Fruit fly (Drosophila melanogaster) whole organism, embryonic: Measurements from ENCODE around the gene fd96Cb.
A peak's percentile ranks its signal among the peaks of the same experiment; 100 is the strongest.

Experiments used
- BEAF-32 ChIP-seq: fragments of 200-800 bp; sonication (Bioruptor generic); optimal IDR thresholded peaks from 3 replicates; lab custom pipeline; 2017; ENCODE audit warnings: missing biosample characterization, missing genetic modification characterization, mild to moderate bottlenecking, moderate library complexity, missing genetic modification reagents
- CG12391 ChIP-seq: fragments of 200-800 bp; sonication (Bioruptor generic); optimal IDR thresholded peaks from 3 replicates; lab custom pipeline; 2018; ENCODE audit warnings: missing biosample characterization, mild to moderate bottlenecking, missing genetic modification characterization, moderate library complexity
- CG13775 ChIP-seq: fragments of 200-800 bp; sonication (Bioruptor generic); optimal IDR thresholded peaks from 3 replicates; lab custom pipeline; 2017; ENCODE audit warnings: missing biosample characterization, mild to moderate bottlenecking, missing genetic modification characterization
- CG14710 ChIP-seq: fragments of 200-800 bp; sonication (Bioruptor generic); optimal IDR thresholded peaks from 3 replicates; lab custom pipeline; 2019; ENCODE audit warnings: missing biosample characterization, mild to moderate bottlenecking, missing genetic modification characterization, moderate library complexity
- CG15073 ChIP-seq: fragments of 200-800 bp; sonication (Bioruptor generic); optimal IDR thresholded peaks from 2 replicates; lab custom pipeline; 2016; ENCODE audit warnings: missing biosample characterization, missing genetic modification characterization
- CG15601 ChIP-seq: fragments of 200-800 bp; sonication (Bioruptor generic); optimal IDR thresholded peaks from 3 replicates; lab custom pipeline; 2019; ENCODE audit warnings: missing biosample characterization, mild to moderate bottlenecking, missing genetic modification characterization, moderate library complexity
- CG17568 ChIP-seq: fragments of 200-800 bp; sonication (Bioruptor generic); optimal IDR thresholded peaks from 2 replicates; lab custom pipeline; 2018; ENCODE audit warnings: missing biosample characterization, mild to moderate bottlenecking, missing genetic modification characterization, moderate library complexity
- CG18599 ChIP-seq: fragments of 200-800 bp; sonication (Bioruptor generic); optimal IDR thresholded peaks from 3 replicates; lab custom pipeline; 2017; ENCODE audit warnings: missing biosample characterization, missing genetic modification characterization, mild to moderate bottlenecking, moderate library complexity, missing genetic modification reagents
- CG30020 ChIP-seq: fragments of 200-800 bp; optimal IDR thresholded peaks from 2 replicates; lab custom pipeline; 2019; ENCODE audit warnings: missing biosample characterization, mild to moderate bottlenecking, missing genetic modification characterization, moderate library complexity
- CG4360 ChIP-seq: fragments of 200-800 bp; sonication (Bioruptor generic); IDR thresholded peaks from 2 replicates; pipeline ENCODE4 v1.3.6; 2022; ENCODE audit warnings: missing biosample characterization, missing genetic modification characterization
- CG6813 ChIP-seq: fragments of 200-800 bp; sonication (Bioruptor generic); optimal IDR thresholded peaks from 2 replicates; lab custom pipeline; 2017; ENCODE audit warnings: missing biosample characterization, missing genetic modification characterization, mild to moderate bottlenecking, moderate library complexity, missing genetic modification reagents
- CG6854 ChIP-seq: fragments of 200-800 bp; sonication (Bioruptor generic); optimal IDR thresholded peaks from 3 replicates; lab custom pipeline; 2017; ENCODE audit warnings: missing biosample characterization, mild to moderate bottlenecking, missing genetic modification characterization
- CG7556 ChIP-seq: fragments of 200-800 bp; sonication (Bioruptor generic); optimal IDR thresholded peaks from 2 replicates; lab custom pipeline; 2017; ENCODE audit warnings: missing biosample characterization, mild to moderate bottlenecking, missing genetic modification characterization
- CG8281 ChIP-seq: fragments of 200-800 bp; sonication (Bioruptor generic); optimal IDR thresholded peaks from 2 replicates; lab custom pipeline; 2018; ENCODE audit warnings: missing biosample characterization, mild to moderate bottlenecking, missing genetic modification characterization, moderate library complexity
- CG8290 ChIP-seq, 3 experiments: fragments of 200-800 bp; sonication (Bioruptor generic); optimal IDR thresholded peaks; 2 replicates each; lab custom pipeline; 2016 to 2019; ENCODE audit warnings: missing biosample characterization in 3 of 3, missing genetic modification characterization in 3 of 3, mild to moderate bottlenecking in 2 of 3, moderate library complexity in 1 of 3
- CG8765 ChIP-seq: fragments of 200-800 bp; sonication (Bioruptor generic); IDR thresholded peaks from 2 replicates; pipeline ENCODE4 v1.3.6; 2022; ENCODE audit warnings: missing biosample characterization, missing genetic modification characterization
- Camta ChIP-seq: fragments of 200-800 bp; sonication (Bioruptor generic); optimal IDR thresholded peaks from 2 replicates; lab custom pipeline; 2016; ENCODE audit warnings: missing biosample characterization, missing genetic modification characterization
- CkIIα-i1 ChIP-seq: fragments of 200-800 bp; sonication (Bioruptor generic); IDR thresholded peaks from 2 replicates; pipeline ENCODE4 v1.3.6; 2022; ENCODE audit warnings: missing biosample characterization, missing genetic modification characterization
- CrebB ChIP-seq: fragments of 200-800 bp; sonication (Bioruptor generic); optimal IDR thresholded peaks from 3 replicates; lab custom pipeline; 2018; ENCODE audit warnings: missing biosample characterization, mild to moderate bottlenecking, missing genetic modification characterization
- Dp ChIP-seq: fragments of 200-800 bp; sonication (Bioruptor generic); optimal IDR thresholded peaks from 2 replicates; lab custom pipeline; 2018; ENCODE audit warnings: missing biosample characterization, mild to moderate bottlenecking, missing genetic modification characterization, moderate library complexity
- Ets97D ChIP-seq: fragments of 200-800 bp; sonication (Bioruptor generic); optimal IDR thresholded peaks from 3 replicates; lab custom pipeline; 2016; ENCODE audit warnings: missing biosample characterization, missing genetic modification characterization
- HLH54F ChIP-seq: fragments of 200-800 bp; sonication (Bioruptor generic); optimal IDR thresholded peaks from 3 replicates; lab custom pipeline; 2016; ENCODE audit warnings: missing biosample characterization, missing genetic modification characterization
- Hmx ChIP-seq: fragments of 200-800 bp; sonication (Bioruptor generic); optimal IDR thresholded peaks from 2 replicates; lab custom pipeline; 2016; ENCODE audit warnings: missing biosample characterization, missing genetic modification characterization
- Lhr ChIP-seq: fragments of 200-800 bp; sonication (Bioruptor generic); optimal IDR thresholded peaks from 3 replicates; lab custom pipeline; 2017; ENCODE audit warnings: mild to moderate bottlenecking, missing biosample characterization, missing genetic modification reagents, missing genetic modification characterization
- MESR4 ChIP-seq: fragments of 200-800 bp; sonication (Bioruptor generic); optimal IDR thresholded peaks from 2 replicates; lab custom pipeline; 2018; ENCODE audit warnings: missing biosample characterization, mild to moderate bottlenecking, missing genetic modification characterization, moderate library complexity
- Max ChIP-seq: fragments of 200-800 bp; sonication (Bioruptor generic); optimal IDR thresholded peaks from 2 replicates; lab custom pipeline; 2016; ENCODE audit warnings: missing biosample characterization, mild to moderate bottlenecking, missing genetic modification characterization
- Nf-YB ChIP-seq: fragments of 200-800 bp; sonication (Bioruptor generic); optimal IDR thresholded peaks from 3 replicates; lab custom pipeline; 2019; ENCODE audit warnings: missing biosample characterization, mild to moderate bottlenecking, missing genetic modification characterization, moderate library complexity
- Nf-YC ChIP-seq: fragments of 200-800 bp; optimal IDR thresholded peaks from 3 replicates; lab custom pipeline; 2019; ENCODE audit warnings: missing biosample characterization, mild to moderate bottlenecking, missing genetic modification characterization, moderate library complexity
- Optix ChIP-seq: fragments of 200-800 bp; sonication (Bioruptor generic); IDR thresholded peaks from 3 replicates; pipeline ENCODE4 v1.3.6; 2022; ENCODE audit warnings: missing biosample characterization, missing genetic modification characterization
- Sox100B ChIP-seq: fragments of 200-800 bp; sonication (Bioruptor generic); optimal IDR thresholded peaks from 3 replicates; lab custom pipeline; 2018; ENCODE audit warnings: missing biosample characterization, mild to moderate bottlenecking, missing genetic modification characterization
- br ChIP-seq: fragments of >200 bp; optimal IDR thresholded peaks from 2 replicates; lab custom pipeline; 2017
- caup ChIP-seq: fragments of 200-800 bp; sonication (Bioruptor generic); optimal IDR thresholded peaks from 3 replicates; lab custom pipeline; 2017; ENCODE audit warnings: missing biosample characterization, mild to moderate bottlenecking, missing genetic modification characterization, moderate library complexity; ENCODE audit not compliant: severe bottlenecking
- chm ChIP-seq: fragments of 200-800 bp; sonication (Bioruptor generic); IDR thresholded peaks from 2 replicates; pipeline ENCODE4 v1.3.6; 2022; ENCODE audit warnings: missing biosample characterization, missing genetic modification characterization
- crol ChIP-seq: fragments of 200-800 bp; sonication (Bioruptor generic); IDR thresholded peaks from 2 replicates; pipeline ENCODE4 v1.3.6; 2022; ENCODE audit warnings: missing biosample characterization, missing genetic modification characterization
- dan ChIP-seq: fragments of 200-800 bp; sonication (Bioruptor generic); IDR thresholded peaks from 2 replicates; pipeline ENCODE4 v1.3.6; 2022; ENCODE audit warnings: missing biosample characterization, missing genetic modification characterization
- disco-r ChIP-seq: fragments of 200-800 bp; sonication (Bioruptor generic); optimal IDR thresholded peaks from 2 replicates; lab custom pipeline; 2016; ENCODE audit warnings: missing biosample characterization, missing genetic modification characterization
- dmrt99B ChIP-seq: fragments of 200-800 bp; sonication (Bioruptor generic); optimal IDR thresholded peaks from 2 replicates; lab custom pipeline; 2018; ENCODE audit warnings: missing biosample characterization, mild to moderate bottlenecking, missing genetic modification characterization, moderate library complexity
- exex ChIP-seq: fragments of 200-800 bp; sonication (Bioruptor generic); optimal IDR thresholded peaks from 4 replicates; lab custom pipeline; 2018; ENCODE audit warnings: missing biosample characterization, mild to moderate bottlenecking, missing genetic modification characterization, moderate library complexity
- fru ChIP-seq: fragments of >200 bp; optimal IDR thresholded peaks from 2 replicates; lab custom pipeline; 2017
- ind ChIP-seq: fragments of 200-800 bp; sonication (Bioruptor generic); optimal IDR thresholded peaks from 3 replicates; lab custom pipeline; 2016; ENCODE audit warnings: missing biosample characterization, missing genetic modification characterization
- inv ChIP-seq: fragments of 200-800 bp; sonication (Bioruptor generic); IDR thresholded peaks from 2 replicates; pipeline ENCODE4 v1.3.6; 2022; ENCODE audit warnings: missing biosample characterization, missing genetic modification characterization; ENCODE audit not compliant: partially characterized antibody
- jigr1 ChIP-seq: fragments of 200-800 bp; sonication (Bioruptor generic); IDR thresholded peaks from 3 replicates; pipeline ENCODE4 v1.3.6; 2022; ENCODE audit warnings: missing biosample characterization, missing genetic modification characterization
- kni ChIP-seq: fragments of 200-800 bp; sonication (Bioruptor generic); optimal IDR thresholded peaks from 3 replicates; lab custom pipeline; 2017; ENCODE audit warnings: mild to moderate bottlenecking, missing biosample characterization, missing genetic modification reagents, missing genetic modification characterization
- peb ChIP-seq: fragments of 200-800 bp; sonication (Bioruptor generic); IDR thresholded peaks from 2 replicates; pipeline ENCODE4 v1.3.6; 2022; ENCODE audit warnings: missing biosample characterization, missing genetic modification characterization
- run ChIP-seq: fragments of 200-800 bp; sonication (Bioruptor generic); optimal IDR thresholded peaks from 3 replicates; lab custom pipeline; 2018; ENCODE audit warnings: missing biosample characterization, mild to moderate bottlenecking, missing genetic modification characterization
- sens-2 ChIP-seq: fragments of 200-800 bp; sonication (Bioruptor generic); IDR thresholded peaks from 2 replicates; pipeline ENCODE4 v1.3.6; 2022; ENCODE audit warnings: missing biosample characterization, missing genetic modification characterization
- slou ChIP-seq: fragments of 200-800 bp; sonication (Bioruptor generic); optimal IDR thresholded peaks from 3 replicates; lab custom pipeline; 2016; ENCODE audit warnings: missing biosample characterization, missing genetic modification characterization
- tll ChIP-seq, 2 experiments: fragments of 200-800 bp in 1 of 2; fragments of >200 bp in 1 of 2; sonication (Bioruptor generic) in 1 of 2; optimal IDR thresholded peaks; 2 replicates each; lab custom pipeline; 2017 to 2019; ENCODE audit warnings: missing biosample characterization in 2 of 2, missing genetic modification characterization in 2 of 2, mild to moderate bottlenecking in 1 of 2, moderate library complexity in 1 of 2
- toy ChIP-seq: fragments of 200-800 bp; sonication (Bioruptor generic); IDR thresholded peaks from 2 replicates; pipeline ENCODE4 v1.3.6; 2022; ENCODE audit warnings: missing biosample characterization, missing genetic modification characterization
- vvl ChIP-seq: fragments of 200-800 bp; sonication (Bioruptor generic); IDR thresholded peaks from 2 replicates; pipeline ENCODE4 v1.3.6; 2022; ENCODE audit warnings: missing biosample characterization, missing genetic modification characterization
- zfh2 ChIP-seq: fragments of 200-800 bp; sonication (Bioruptor generic); optimal IDR thresholded peaks from 2 replicates; lab custom pipeline; 2016; ENCODE audit warnings: missing biosample characterization, missing genetic modification characterization

The fd96Cb gene

DNA sequence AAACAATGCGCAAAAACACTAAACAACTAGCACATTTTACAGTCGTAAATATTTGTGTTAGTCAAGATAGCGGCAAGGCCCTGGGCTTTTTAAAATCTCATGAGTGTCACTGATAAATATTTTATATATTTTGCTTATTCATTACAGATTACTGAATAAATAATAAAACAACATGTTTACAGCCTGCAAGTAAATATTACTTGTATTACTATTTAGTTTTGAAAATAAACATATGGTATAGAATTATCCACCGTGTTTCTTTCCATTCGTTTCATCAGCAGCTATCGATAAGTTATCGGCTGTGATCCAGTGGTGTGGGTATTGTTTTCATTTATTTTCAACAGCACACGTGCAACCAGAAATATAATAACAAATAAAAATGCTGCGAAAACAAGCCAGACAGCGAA lies 20.3 kb upstream of the fd96Cb start, which contains the start of the genes shams and CG11920 (continued):
- TF ChIP-seq HLH54F (GFP tag; lab: Kevin White, UChicago) (no peak), vvl (GFP tag; lab: Robert Waterston, UW) (no peak), CG12391 (tag; lab: Kevin White, UChicago) (peak; percentile 66), CG13775 (GFP tag; lab: Kevin White, UChicago) (peak; percentile 18), dan (GFP tag; lab: Robert Waterston, UW) (no peak), caup (GFP tag; lab: Kevin White, UChicago) (no peak), run (no peak), br (lab: Kevin White, UChicago) (no peak), Hmx (no peak), kni (GFP tag; lab: Kevin White, UChicago) (no peak), Max (GFP tag; lab: Kevin White, UChicago) (peak; percentile 68), fru (lab: Kevin White, UChicago) (no peak), CG15601 (tag; lab: Kevin White, UChicago) (peak; percentile 42), BEAF-32 (peak; percentile 65), CrebB (tag; lab: Kevin White, UChicago) (no peak), Nf-YB (GFP tag; lab: Kevin White, UChicago) (peak; percentile 24), CG6854 (no peak), CG17568 (peak; percentile 31), MESR4 (GFP tag; lab: Kevin White, UChicago) (peak; percentile 50), crol (GFP tag; lab: Robert Waterston, UW) (no peak), CG7556 (no peak), CG8281 (tag; lab: Kevin White, UChicago) (no peak), CG14710 (peak; percentile 63), zfh2 (GFP tag; lab: Kevin White, UChicago) (no peak), jigr1 (GFP tag; lab: Robert Waterston, UW) (no peak), chm (no peak), CG18599 (GFP tag; lab: Kevin White, UChicago) (no peak), Camta (GFP tag; lab: Kevin White, UChicago) (no peak), CG15073 (no peak), exex (no peak), disco-r (GFP tag; lab: Kevin White, UChicago) (no peak), Sox100B (no peak), sens-2 (no peak), dmrt99B (no peak), slou (GFP tag; lab: Kevin White, UChicago) (no peak), CG30020 (tag; lab: Kevin White, UChicago) (peak; percentile 97), toy (GFP tag; lab: Robert Waterston, UW) (no peak), Nf-YC (peak; percentile 42), inv (GFP tag; lab: Robert Waterston, UW) (peak; percentile 34; the same call in 1 of the 2 replicates), CG8290 (GFP tag; optimal IDR thresholded peaks at IDR 0.05; lab: Kevin White, UChicago) (peak; percentile 20), CG8290 (tag; optimal IDR thresholded peaks at IDR 0.05; lab: Kevin White, UChicago) (peak in 1 of 2 experiments; percentile 16), CkIIα-i1 (no peak), CG4360 (GFP tag; lab: Robert Waterston, UW) (no peak), peb (GFP tag; lab: Robert Waterston, UW) (no peak), Lhr (no peak), tll (GFP tag; optimal IDR thresholded peaks at IDR 0.05; lab: Kevin White, UChicago) (no peak), CG8765 (GFP tag; lab: Robert Waterston, UW) (no peak), CG6813 (GFP tag; lab: Kevin White, UChicago) (no peak), Ets97D (GFP tag; lab: Kevin White, UChicago) (peak; percentile 9), Dp (GFP tag; lab: Kevin White, UChicago) (peak; percentile 30), ind (GFP tag; lab: Kevin White, UChicago) (no peak), Optix (GFP tag; lab: Robert Waterston, UW) (no peak)
